Fruit fly (Drosophila melanogaster) whole organism, embryonic: ENCODE measurements around the gene SPH93.

Source experiments
- ATbp ChIP-seq: fragments of 200-800 bp; sonication (Bioruptor generic); optimal IDR thresholded peaks from 2 replicates; lab custom pipeline; 2017; ENCODE audit warnings: missing biosample characterization, mild to moderate bottlenecking, missing genetic modification characterization, missing genetic modification reagents
- C15 ChIP-seq: fragments of 200-800 bp; sonication (Bioruptor generic); IDR thresholded peaks from 3 replicates; pipeline ENCODE4 v1.3.6; 2022; ENCODE audit warnings: missing biosample characterization, missing genetic modification characterization
- CG10267 ChIP-seq: fragments of 200-800 bp; sonication (Bioruptor generic); optimal IDR thresholded peaks from 2 replicates; lab custom pipeline; 2018; ENCODE audit warnings: missing biosample characterization, mild to moderate bottlenecking, missing genetic modification characterization, moderate library complexity
- CG11398 ChIP-seq: fragments of 200-800 bp; sonication (Bioruptor generic); optimal IDR thresholded peaks from 2 replicates; lab custom pipeline; 2016; ENCODE audit warnings: missing biosample characterization, missing genetic modification characterization
- CG11456 ChIP-seq: fragments of 200-800 bp; sonication (Bioruptor generic); IDR thresholded peaks from 3 replicates; pipeline ENCODE4 v1.3.6; 2022; ENCODE audit warnings: missing biosample characterization, missing genetic modification characterization
- CG14050 ChIP-seq: fragments of 200-800 bp; sonication (Bioruptor generic); IDR thresholded peaks from 3 replicates; pipeline ENCODE4 v1.3.6; 2022; ENCODE audit warnings: missing biosample characterization, missing genetic modification characterization
- CG15269 ChIP-seq: fragments of 200-800 bp; sonication (Bioruptor generic); optimal IDR thresholded peaks from 2 replicates; lab custom pipeline; 2018; ENCODE audit warnings: missing biosample characterization, mild to moderate bottlenecking, missing genetic modification characterization, moderate library complexity
- CG15696 ChIP-seq: fragments of 200-800 bp; sonication (Bioruptor generic); optimal IDR thresholded peaks from 2 replicates; lab custom pipeline; 2019; ENCODE audit warnings: missing biosample characterization, mild to moderate bottlenecking, missing genetic modification characterization, moderate library complexity
- CG17361 ChIP-seq: fragments of 200-800 bp; sonication (Bioruptor generic); IDR thresholded peaks from 3 replicates; pipeline ENCODE4 v1.3.6; 2022; ENCODE audit warnings: missing biosample characterization, missing genetic modification characterization
- CG2129 ChIP-seq: fragments of 200-800 bp; sonication (Bioruptor generic); IDR thresholded peaks from 2 replicates; pipeline ENCODE4 v1.3.6; 2022; ENCODE audit warnings: missing biosample characterization, missing genetic modification characterization; ENCODE audit not compliant: partially characterized antibody
- CG4328 ChIP-seq: fragments of 200-800 bp; sonication (Bioruptor generic); optimal IDR thresholded peaks from 3 replicates; lab custom pipeline; 2017; ENCODE audit warnings: missing biosample characterization, missing genetic modification reagents, missing genetic modification characterization
- CG4730 ChIP-seq: fragments of 200-800 bp; sonication (Bioruptor generic); IDR thresholded peaks from 2 replicates; pipeline ENCODE4 v1.3.6; 2022; ENCODE audit warnings: missing biosample characterization, missing genetic modification characterization
- CG7839 ChIP-seq: fragments of 200-800 bp; sonication (Bioruptor generic); optimal IDR thresholded peaks from 3 replicates; lab custom pipeline; 2018; ENCODE audit warnings: missing biosample characterization, mild to moderate bottlenecking, missing genetic modification characterization, moderate library complexity
- CG7928 ChIP-seq: fragments of 200-800 bp; sonication (Bioruptor generic); optimal IDR thresholded peaks from 2 replicates; lab custom pipeline; 2017; ENCODE audit warnings: missing biosample characterization, mild to moderate bottlenecking, missing genetic modification characterization
- D ChIP-seq, 2 experiments: fragments of 200-800 bp in 1 of 2; fragments of >200 bp in 1 of 2; sonication (Bioruptor generic) in 1 of 2; optimal IDR thresholded peaks; 2 replicates in 1 of 2; 3 replicates in 1 of 2; lab custom pipeline; 2017; ENCODE audit warnings: mild to moderate bottlenecking in 1 of 2, missing biosample characterization in 1 of 2, missing genetic modification characterization in 1 of 2, missing genetic modification reagents in 1 of 2
- Doc2 ChIP-seq: fragments of 200-800 bp; sonication (Bioruptor generic); IDR thresholded peaks from 2 replicates; pipeline ENCODE4 v1.3.6; 2022; ENCODE audit warnings: missing biosample characterization, missing genetic modification characterization
- Dp ChIP-seq: fragments of 200-800 bp; sonication (Bioruptor generic); optimal IDR thresholded peaks from 2 replicates; lab custom pipeline; 2018; ENCODE audit warnings: missing biosample characterization, mild to moderate bottlenecking, missing genetic modification characterization, moderate library complexity
- GATAe ChIP-seq: fragments of 200-800 bp; sonication (Bioruptor generic); conservative IDR thresholded peaks from 2 replicates; pipeline ENCODE4 v1.3.6; 2022; ENCODE audit warnings: missing biosample characterization, missing genetic modification characterization
- HHEX ChIP-seq: fragments of 200-800 bp; sonication (Bioruptor generic); optimal IDR thresholded peaks from 3 replicates; lab custom pipeline; 2017; ENCODE audit warnings: missing biosample characterization, mild to moderate bottlenecking, missing genetic modification characterization, missing genetic modification reagents
- Hey ChIP-seq: fragments of 200-800 bp; sonication (Bioruptor generic); optimal IDR thresholded peaks from 3 replicates; lab custom pipeline; 2018; ENCODE audit warnings: missing biosample characterization, mild to moderate bottlenecking, missing genetic modification characterization
- Hr51 ChIP-seq, 2 experiments: fragments of 200-800 bp; sonication (Bioruptor generic); optimal IDR thresholded peaks; 2 replicates in 1 of 2; 3 replicates in 1 of 2; lab custom pipeline; 2016 to 2018; ENCODE audit warnings: missing biosample characterization in 2 of 2, missing genetic modification characterization in 2 of 2, mild to moderate bottlenecking in 1 of 2, moderate library complexity in 1 of 2
- Hr78 ChIP-seq, 2 experiments: fragments of 200-800 bp in 1 of 2; fragments of >200 bp in 1 of 2; sonication (Bioruptor generic) in 1 of 2; optimal IDR thresholded peaks; 2 replicates each; lab custom pipeline; 2017 to 2019; ENCODE audit warnings: missing biosample characterization in 2 of 2, missing genetic modification characterization in 2 of 2, mild to moderate bottlenecking in 1 of 2, moderate library complexity in 1 of 2
- Kr ChIP-seq: fragments of 200-800 bp; sonication (Bioruptor generic); optimal IDR thresholded peaks from 2 replicates; lab custom pipeline; 2017; ENCODE audit warnings: missing biosample characterization, mild to moderate bottlenecking, missing genetic modification characterization
- Opbp ChIP-seq: fragments of 200-800 bp; sonication (Bioruptor generic); IDR thresholded peaks from 3 replicates; pipeline ENCODE4 v1.3.6; 2022; ENCODE audit warnings: missing biosample characterization, missing genetic modification characterization; ENCODE audit not compliant: partially characterized antibody
- Optix ChIP-seq: fragments of 200-800 bp; sonication (Bioruptor generic); IDR thresholded peaks from 3 replicates; pipeline ENCODE4 v1.3.6; 2022; ENCODE audit warnings: missing biosample characterization, missing genetic modification characterization
- Ravus ChIP-seq: fragments of 200-800 bp; sonication (Bioruptor generic); IDR thresholded peaks from 2 replicates; pipeline ENCODE4 v1.3.6; 2022; ENCODE audit warnings: missing biosample characterization, missing genetic modification characterization
- amos ChIP-seq: fragments of 200-800 bp; sonication (Bioruptor generic); IDR thresholded peaks from 2 replicates; pipeline ENCODE4 v1.3.6; 2022; ENCODE audit warnings: missing biosample characterization, missing genetic modification characterization; ENCODE audit not compliant: partially characterized antibody
- aop ChIP-seq: fragments of 200-800 bp; sonication (Bioruptor generic); IDR thresholded peaks from 2 replicates; pipeline ENCODE4 v1.3.6; 2022; ENCODE audit warnings: missing biosample characterization, missing genetic modification characterization
- ato ChIP-seq: fragments of 200-800 bp; sonication (Bioruptor generic); IDR thresholded peaks from 2 replicates; pipeline ENCODE4 v1.3.6; 2022; ENCODE audit warnings: missing biosample characterization, missing genetic modification characterization; ENCODE audit not compliant: partially characterized antibody
- az2 ChIP-seq: fragments of 200-800 bp; sonication (Bioruptor generic); optimal IDR thresholded peaks from 3 replicates; lab custom pipeline; 2016; ENCODE audit warnings: missing biosample characterization, missing genetic modification characterization
- cato ChIP-seq: fragments of 200-800 bp; sonication (Bioruptor generic); optimal IDR thresholded peaks from 2 replicates; lab custom pipeline; 2016; ENCODE audit warnings: missing biosample characterization, missing genetic modification characterization, borderline replicate concordance
- corto ChIP-seq: fragments of 200-800 bp; sonication (Bioruptor generic); optimal IDR thresholded peaks from 2 replicates; lab custom pipeline; 2016; ENCODE audit warnings: missing biosample characterization, mild to moderate bottlenecking, missing genetic modification characterization, moderate library complexity
- da ChIP-seq: fragments of 200-800 bp; sonication (Bioruptor generic); optimal IDR thresholded peaks from 2 replicates; lab custom pipeline; 2016; ENCODE audit warnings: missing biosample characterization, missing genetic modification characterization
- ems ChIP-seq: fragments of 200-800 bp; sonication (Bioruptor generic); optimal IDR thresholded peaks from 3 replicates; lab custom pipeline; 2016; ENCODE audit warnings: missing biosample characterization, missing genetic modification characterization
- fd96Cb ChIP-seq: fragments of 200-800 bp; sonication (Bioruptor generic); optimal IDR thresholded peaks from 2 replicates; lab custom pipeline; 2018; ENCODE audit warnings: missing biosample characterization, mild to moderate bottlenecking, missing genetic modification characterization, moderate library complexity
- ftz-f1 ChIP-seq: fragments of 200-800 bp; sonication (Bioruptor generic); optimal IDR thresholded peaks from 2 replicates; lab custom pipeline; 2016; ENCODE audit warnings: missing biosample characterization, missing genetic modification characterization
- gcm ChIP-seq: fragments of 200-800 bp; sonication (Bioruptor generic); optimal IDR thresholded peaks from 2 replicates; lab custom pipeline; 2019; ENCODE audit warnings: missing biosample characterization, mild to moderate bottlenecking, missing genetic modification characterization, moderate library complexity
- gem ChIP-seq: fragments of 200-800 bp; sonication (Bioruptor generic); optimal IDR thresholded peaks from 2 replicates; lab custom pipeline; 2019; ENCODE audit warnings: missing biosample characterization, mild to moderate bottlenecking, missing genetic modification characterization, moderate library complexity
- ken ChIP-seq: fragments of 200-800 bp; sonication (Bioruptor generic); IDR thresholded peaks from 3 replicates; pipeline ENCODE4 v1.3.6; 2022; ENCODE audit warnings: missing biosample characterization, missing genetic modification characterization
- nmo ChIP-seq: fragments of 200-800 bp; sonication (Bioruptor generic); optimal IDR thresholded peaks from 2 replicates; lab custom pipeline; 2018; ENCODE audit warnings: missing biosample characterization, mild to moderate bottlenecking, missing genetic modification characterization, moderate library complexity
- repo ChIP-seq: fragments of 200-800 bp; sonication (Bioruptor generic); optimal IDR thresholded peaks from 2 replicates; lab custom pipeline; 2016; ENCODE audit warnings: missing biosample characterization, missing genetic modification characterization
- sc ChIP-seq, 3 experiments: fragments of >200 bp in 2 of 3; fragments of 200-800 bp in 1 of 3; sonication (Bioruptor generic) in 1 of 3; optimal IDR thresholded peaks; 2 replicates in 2 of 3; 3 replicates in 1 of 3; lab custom pipeline; 2017; ENCODE audit warnings: mild to moderate bottlenecking in 1 of 3, missing biosample characterization in 1 of 3, missing genetic modification characterization in 1 of 3, missing genetic modification reagents in 1 of 3
- slou ChIP-seq: fragments of 200-800 bp; sonication (Bioruptor generic); optimal IDR thresholded peaks from 3 replicates; lab custom pipeline; 2016; ENCODE audit warnings: missing biosample characterization, missing genetic modification characterization
- sqz ChIP-seq: fragments of 200-800 bp; sonication (Bioruptor generic); optimal IDR thresholded peaks from 3 replicates; lab custom pipeline; 2018; ENCODE audit warnings: missing biosample characterization, mild to moderate bottlenecking, missing genetic modification characterization
- sr ChIP-seq: fragments of 200-800 bp; sonication (Bioruptor generic); IDR thresholded peaks from 3 replicates; pipeline ENCODE4 v1.3.6; 2022; ENCODE audit warnings: missing biosample characterization, missing genetic modification characterization
- ssp ChIP-seq: fragments of 200-800 bp; sonication (Bioruptor generic); IDR thresholded peaks from 2 replicates; pipeline ENCODE4 v1.3.6; 2022; ENCODE audit warnings: missing biosample characterization, missing genetic modification characterization
- wek ChIP-seq: fragments of 200-800 bp; sonication (Bioruptor generic); optimal IDR thresholded peaks from 3 replicates; lab custom pipeline; 2018; ENCODE audit warnings: missing biosample characterization, mild to moderate bottlenecking, missing genetic modification characterization, moderate library complexity

The SPH93 gene

DNA sequence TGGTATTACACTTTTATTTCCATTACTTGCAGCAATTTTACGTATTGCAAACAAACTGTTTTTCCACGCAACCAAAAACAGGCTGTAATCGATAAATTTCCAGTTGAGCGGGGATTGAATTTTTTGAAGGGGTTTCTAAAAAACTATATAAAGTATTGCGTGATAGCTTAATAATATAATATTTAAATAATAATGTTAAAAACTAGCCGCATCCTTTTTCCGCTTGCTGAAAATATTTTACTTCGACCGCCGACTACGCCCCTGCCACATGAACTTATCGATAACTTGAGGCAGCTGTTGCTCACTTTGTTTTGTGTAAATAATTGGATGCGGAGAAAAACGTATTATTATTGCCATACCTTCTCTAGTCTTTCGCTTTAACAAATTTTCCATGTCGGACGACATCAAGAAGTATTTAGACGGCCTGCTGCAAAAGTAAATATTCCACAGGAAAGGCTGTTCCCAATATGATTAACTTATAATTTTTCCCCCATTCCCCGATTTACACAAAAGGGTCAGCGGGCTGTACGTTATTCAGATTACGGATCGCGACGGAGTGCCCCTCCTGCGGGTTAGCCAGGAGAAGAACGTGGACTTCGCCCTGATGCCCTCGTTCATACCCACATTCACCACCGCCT lies 25.3 kb upstream of the SPH93 start, which contains the start of the genes fws and Lamtor3 (continued):
- peak; percentile 97 for TF ChIP-seq gcm (GFP tag; lab: Kevin White, UChicago)
- peak; percentile 29 for TF ChIP-seq Kr (GFP tag; lab: Kevin White, UChicago)
- TF ChIP-seq CG14050 (GFP tag; lab: Robert Waterston, UW) = peak; percentile 99
- TF ChIP-seq CG11398 (GFP tag; lab: Kevin White, UChicago) = peak; percentile 74
- peak; percentile 96 for TF ChIP-seq Ravus (GFP tag; lab: Robert Waterston, UW)
- no peak for TF ChIP-seq D (optimal IDR thresholded peaks at IDR 0.05; lab: Kevin White, UChicago)
- TF ChIP-seq D (GFP tag; optimal IDR thresholded peaks at IDR 0.05; lab: Kevin White, UChicago) = peak; percentile 96
- peak; percentile 91 to 98 for TF ChIP-seq Hr51 (GFP tag; optimal IDR thresholded peaks at IDR 0.05; lab: Kevin White, UChicago)
- TF ChIP-seq ken (GFP tag; lab: Robert Waterston, UW) = peak; percentile 99
- peak; percentile 98 for TF ChIP-seq az2
- peak; percentile 88 for TF ChIP-seq CG15696 (tag; lab: Kevin White, UChicago)
- TF ChIP-seq sqz = peak; percentile 91
- TF ChIP-seq Optix (GFP tag; lab: Robert Waterston, UW) = peak; percentile 99
- no peak for TF ChIP-seq sc (optimal IDR thresholded peaks at IDR 0.05; lab: Kevin White, UChicago)
- TF ChIP-seq sc (GFP tag; optimal IDR thresholded peaks at IDR 0.05; lab: Kevin White, UChicago) = peak; percentile 98
- peak; percentile 99 for TF ChIP-seq CG7839 (tag; lab: Kevin White, UChicago)
- TF ChIP-seq corto (GFP tag; lab: Kevin White, UChicago) = peak; percentile 91
- TF ChIP-seq CG4328 = peak; percentile 33
- peak; percentile 95 for TF ChIP-seq Doc2 (GFP tag; lab: Robert Waterston, UW)
- TF ChIP-seq ATbp (GFP tag; lab: Kevin White, UChicago) = peak; percentile 98
- peak; percentile 97 for TF ChIP-seq slou (GFP tag; lab: Kevin White, UChicago)
- TF ChIP-seq nmo (GFP tag; lab: Kevin White, UChicago) = peak; percentile 99
- peak; percentile 91 for TF ChIP-seq CG10267 (tag; lab: Kevin White, UChicago)
- peak; percentile 98 for TF ChIP-seq HHEX (GFP tag; lab: Kevin White, UChicago)
- TF ChIP-seq CG17361 = peak; percentile 98
- TF ChIP-seq Hey (tag; lab: Kevin White, UChicago) = peak; percentile 72
- peak; percentile 98 for TF ChIP-seq fd96Cb (tag; lab: Kevin White, UChicago)
- peak; percentile 95 for TF ChIP-seq ssp (GFP tag; lab: Robert Waterston, UW)
- TF ChIP-seq amos (GFP tag; lab: Robert Waterston, UW) = no peak
- TF ChIP-seq Dp = peak; percentile 56
- TF ChIP-seq ems (GFP tag; lab: Kevin White, UChicago) = peak; percentile 90
- TF ChIP-seq wek (GFP tag; lab: Kevin White, UChicago) = peak; percentile 69
- peak; percentile 99 for TF ChIP-seq CG4730 (GFP tag; lab: Robert Waterston, UW)
- peak; percentile 51; the same call in 1 of the 3 replicates for TF ChIP-seq Opbp
- peak; percentile 97 for TF ChIP-seq sr (GFP tag; lab: Robert Waterston, UW)
- peak; percentile 99 for TF ChIP-seq CG11456 (GFP tag; lab: Robert Waterston, UW)
- peak; percentile 96 for TF ChIP-seq cato (GFP tag; lab: Kevin White, UChicago)
- TF ChIP-seq CG15269 = peak; percentile 98
- peak; percentile 93 for TF ChIP-seq aop (GFP tag; lab: Robert Waterston, UW)
- TF ChIP-seq GATAe (GFP tag; lab: Robert Waterston, UW) = peak; percentile 98
- no peak for TF ChIP-seq Hr78 (GFP tag; optimal IDR thresholded peaks at IDR 0.05; lab: Kevin White, UChicago)
- TF ChIP-seq repo (GFP tag; lab: Kevin White, UChicago) = peak; percentile 53
- TF ChIP-seq CG2129 (GFP tag; lab: Robert Waterston, UW) = no peak
- TF ChIP-seq CG7928 (GFP tag; lab: Kevin White, UChicago) = peak; percentile 83
- peak; percentile 66 for TF ChIP-seq ftz-f1
- TF ChIP-seq ato (GFP tag; lab: Robert Waterston, UW) = peak; percentile 42; the same call in 1 of the 2 replicates
- peak; percentile 27 for TF ChIP-seq da
- peak; percentile 98 for TF ChIP-seq C15 (GFP tag; lab: Robert Waterston, UW)
- peak; percentile 100 for TF ChIP-seq gem
